Worm (Caenorhabditis elegans) whole organism, early embryonic: ENCODE results near the gene cdc-25.2.

ENCODE experiments used
- B0310.2 ChIP-seq: sonication (generic microtip); optimal IDR thresholded peaks from 2 replicates; lab custom pipeline; 2016; ENCODE audit warnings: mild to moderate bottlenecking, missing genetic modification characterization, missing compliant biosample characterization
- F13C5.2 ChIP-seq: sonication (generic microtip); optimal IDR thresholded peaks from 2 replicates; lab custom pipeline; 2017; ENCODE audit warnings: mild to moderate bottlenecking, missing genetic modification characterization, inconsistent platforms, missing compliant biosample characterization
- aly-1 ChIP-seq: sonication (generic microtip); optimal IDR thresholded peaks from 2 replicates; lab custom pipeline; 2016; ENCODE audit warnings: missing genetic modification characterization, missing compliant biosample characterization
- ama-1 ChIP-seq: fragments of 150-350 bp; optimal IDR thresholded peaks from 2 replicates; lab custom pipeline; 2014
- ceh-13 ChIP-seq: fragments of 200-800 bp; sonication (Bioruptor generic); optimal IDR thresholded peaks from 2 replicates; lab custom pipeline; 2018; ENCODE audit warnings: mild to moderate bottlenecking, missing genetic modification characterization, missing compliant biosample characterization
- ceh-36 ChIP-seq: sonication (generic microtip); optimal IDR thresholded peaks from 2 replicates; lab custom pipeline; 2016; ENCODE audit warnings: missing genetic modification characterization, inconsistent platforms, missing compliant biosample characterization
- ets-7 ChIP-seq: sonication (generic microtip); optimal IDR thresholded peaks from 2 replicates; lab custom pipeline; 2016; ENCODE audit warnings: missing genotype, missing genetic modification characterization, missing compliant biosample characterization
- flt-1 ChIP-seq: fragments of 200-800 bp; sonication (Bioruptor generic); IDR thresholded peaks from 2 replicates; pipeline ENCODE4 v1.3.6; 2022; ENCODE audit warnings: missing genetic modification characterization, missing compliant biosample characterization
- hmbx-1 ChIP-seq: sonication (generic microtip); optimal IDR thresholded peaks from 2 replicates; lab custom pipeline; 2016; ENCODE audit warnings: mild to moderate bottlenecking, missing genetic modification characterization, missing compliant biosample characterization
- hmg-4 ChIP-seq: fragments of 200-800 bp; sonication (Bioruptor generic); optimal IDR thresholded peaks from 2 replicates; lab custom pipeline; 2018; ENCODE audit warnings: mild to moderate bottlenecking, missing genetic modification characterization, missing compliant biosample characterization
- hnd-1 ChIP-seq: sonication (generic microtip); optimal IDR thresholded peaks from 2 replicates; lab custom pipeline; 2016; ENCODE audit warnings: missing genetic modification characterization, missing compliant biosample characterization
- pes-1 ChIP-seq: fragments of 200-800 bp; sonication (Bioruptor generic); IDR thresholded peaks from 2 replicates; pipeline ENCODE4 v1.3.6; 2022; ENCODE audit warnings: missing genetic modification reagents, missing genetic modification characterization, missing compliant biosample characterization
- scrt-1 ChIP-seq: fragments of 200-800 bp; sonication (Bioruptor generic); IDR thresholded peaks from 2 replicates; pipeline ENCODE4 v1.3.6; 2022; ENCODE audit warnings: missing genetic modification characterization, missing compliant biosample characterization
- sea-1 ChIP-seq: fragments of 200-800 bp; sonication (Bioruptor generic); conservative IDR thresholded peaks from 2 replicates; pipeline ENCODE4 v1.3.6; 2022; ENCODE audit warnings: missing genetic modification characterization, missing compliant biosample characterization
- tbx-11 ChIP-seq: fragments of 200-800 bp; sonication (Bioruptor generic); IDR thresholded peaks from 2 replicates; pipeline ENCODE4 v1.3.6; 2022; ENCODE audit warnings: missing genetic modification characterization, missing compliant biosample characterization
- tbx-37 ChIP-seq: fragments of 200-800 bp; sonication (Bioruptor generic); conservative IDR thresholded peaks from 2 replicates; pipeline ENCODE4 v1.3.6; 2022; ENCODE audit warnings: missing genetic modification reagents, missing genetic modification characterization, missing compliant biosample characterization
- tra-4 ChIP-seq: sonication (generic microtip); optimal IDR thresholded peaks from 2 replicates; lab custom pipeline; 2017; ENCODE audit warnings: missing genetic modification characterization, missing compliant biosample characterization

The cdc-25.2 gene

ce11 chrV:1566776-1567175 lies at the start of gene cdc-25.2:
cdc-25.2 (plus strand) TSS chrV:1567076.
- TF ChIP-seq hmbx-1 (tag; lab: Kevin White, UChicago) (no peak), F13C5.2 (tag; lab: Kevin White, UChicago) (no peak), tra-4 (tag; lab: Kevin White, UChicago) (no peak), aly-1 (tag; lab: Kevin White, UChicago) (no peak), ceh-13 (no peak), sea-1 (GFP tag; lab: Robert Waterston, UW) (no peak), hmg-4 (GFP tag; lab: Kevin White, UChicago) (no peak), ama-1 (no peak), flt-1 (GFP tag; lab: Robert Waterston, UW) (no peak), tbx-37 (GFP tag; lab: Robert Waterston, UW) (no peak)

ce11 chrV:1521845-1522244 lies 45.0 kb upstream of the cdc-25.2 start, which contains the start of gene str-240:
str-240 (minus strand) TSS chrV:1521945.
- TF ChIP-seq pes-1 (GFP tag; lab: Robert Waterston, UW) (no peak), B0310.2 (tag; lab: Kevin White, UChicago) (no peak), ets-7 (tag; lab: Kevin White, UChicago) (no peak), tra-4 (tag; lab: Kevin White, UChicago) (no peak)

- TF ChIP-seq ceh-36 = no peak
- TF ChIP-seq tra-4 (tag; lab: Kevin White, UChicago) = no peak
- TF ChIP-seq tbx-37 (GFP tag; lab: Robert Waterston, UW) = no peak
- TF ChIP-seq F13C5.2 (tag; lab: Kevin White, UChicago) = no peak
- TF ChIP-seq hmg-4 (GFP tag; lab: Kevin White, UChicago) = no peak
- TF ChIP-seq sea-1 (GFP tag; lab: Robert Waterston, UW) = no peak
- no peak for TF ChIP-seq hnd-1
- no peak for TF ChIP-seq B0310.2 (tag; lab: Kevin White, UChicago)
- no peak for TF ChIP-seq hmbx-1 (tag; lab: Kevin White, UChicago)
- no peak for TF ChIP-seq scrt-1 (GFP tag; lab: Robert Waterston, UW)
- TF ChIP-seq ceh-13 = no peak
- TF ChIP-seq flt-1 (GFP tag; lab: Robert Waterston, UW) = no peak
- no peak for TF ChIP-seq tbx-11 (GFP tag; lab: Robert Waterston, UW)
Observed at ce11 chrV:1522485-1522884, 44.4 kb upstream of the cdc-25.2 start, which contains the start of gene str-243. str-243 (plus strand) TSS chrV:1522785.

ce11 chrV:1527985-1528384 lies 38.9 kb upstream of the cdc-25.2 start, which contains the start of gene str-236:
str-236 (minus strand) TSS chrV:1528085.
- TF ChIP-seq ama-1 (no peak), ceh-13 (no peak), tbx-37 (GFP tag; lab: Robert Waterston, UW) (no peak), tra-4 (tag; lab: Kevin White, UChicago) (no peak), F13C5.2 (tag; lab: Kevin White, UChicago) (no peak), B0310.2 (tag; lab: Kevin White, UChicago) (no peak), ets-7 (tag; lab: Kevin White, UChicago) (no peak), hmbx-1 (tag; lab: Kevin White, UChicago) (no peak), ceh-36 (no peak), scrt-1 (GFP tag; lab: Robert Waterston, UW) (no peak), flt-1 (GFP tag; lab: Robert Waterston, UW) (no peak)

- no peak for TF ChIP-seq aly-1 (tag; lab: Kevin White, UChicago)
- no peak for TF ChIP-seq scrt-1 (GFP tag; lab: Robert Waterston, UW)
- no peak for TF ChIP-seq hmg-4 (GFP tag; lab: Kevin White, UChicago)
- no peak for TF ChIP-seq flt-1 (GFP tag; lab: Robert Waterston, UW)
- no peak for TF ChIP-seq F13C5.2 (tag; lab: Kevin White, UChicago)
- TF ChIP-seq hnd-1 = no peak
- no peak for TF ChIP-seq B0310.2 (tag; lab: Kevin White, UChicago)
- no peak for TF ChIP-seq ceh-36
- TF ChIP-seq tbx-37 (GFP tag; lab: Robert Waterston, UW) = no peak
- TF ChIP-seq sea-1 (GFP tag; lab: Robert Waterston, UW) = no peak
- no peak for TF ChIP-seq ceh-13
- TF ChIP-seq tbx-11 (GFP tag; lab: Robert Waterston, UW) = no peak
- no peak for TF ChIP-seq hmbx-1 (tag; lab: Kevin White, UChicago)
- no peak for TF ChIP-seq pes-1 (GFP tag; lab: Robert Waterston, UW)
- no peak for TF ChIP-seq tra-4 (tag; lab: Kevin White, UChicago)
- no peak for TF ChIP-seq ama-1
- TF ChIP-seq ets-7 (tag; lab: Kevin White, UChicago) = no peak
Observed at ce11 chrV:1531159-1531558, 35.7 kb upstream of the cdc-25.2 start, which contains the start of gene K02H11.4. K02H11.4 (minus strand) TSS chrV:1531259.

ce11 chrV:1532455-1532854 lies 34.4 kb upstream of the cdc-25.2 start:
- TF ChIP-seq F13C5.2 (tag; lab: Kevin White, UChicago) (no peak), hmg-4 (GFP tag; lab: Kevin White, UChicago) (no peak), ama-1 (no peak), tbx-37 (GFP tag; lab: Robert Waterston, UW) (no peak), ceh-36 (no peak), hmbx-1 (tag; lab: Kevin White, UChicago) (no peak), ceh-13 (no peak), hnd-1 (no peak)

ce11 chrV:1534315-1534714 lies 32.6 kb upstream of the cdc-25.2 start, which contains the start of gene trx-5:
trx-5 (minus strand) TSS chrV:1534415.
- TF ChIP-seq hmg-4 (GFP tag; lab: Kevin White, UChicago) (no peak), pes-1 (GFP tag; lab: Robert Waterston, UW) (no peak), ama-1 (no peak), hnd-1 (no peak), aly-1 (tag; lab: Kevin White, UChicago) (no peak), B0310.2 (tag; lab: Kevin White, UChicago) (no peak), ceh-13 (no peak), scrt-1 (GFP tag; lab: Robert Waterston, UW) (no peak)

ce11 chrV:1536979-1537378 lies 29.9 kb upstream of the cdc-25.2 start, which contains the start of gene K02H11.9:
K02H11.9 (minus strand) TSS chrV:1537079.
- TF ChIP-seq pes-1 (GFP tag; lab: Robert Waterston, UW) (no peak), tbx-37 (GFP tag; lab: Robert Waterston, UW) (no peak)
